Fruit fly (Drosophila melanogaster) S2 (cell line): Measurements from ENCODE around the gene HDAC4.

Experiments
- CG8478 ChIP-seq: fragments of >200 bp; optimal IDR thresholded peaks from 2 replicates; lab custom pipeline; 2018
- CTCF ChIP-seq, 2 experiments: fragments of >200 bp; optimal IDR thresholded peaks; 2 replicates each; lab custom pipeline; 2018

DNA sequence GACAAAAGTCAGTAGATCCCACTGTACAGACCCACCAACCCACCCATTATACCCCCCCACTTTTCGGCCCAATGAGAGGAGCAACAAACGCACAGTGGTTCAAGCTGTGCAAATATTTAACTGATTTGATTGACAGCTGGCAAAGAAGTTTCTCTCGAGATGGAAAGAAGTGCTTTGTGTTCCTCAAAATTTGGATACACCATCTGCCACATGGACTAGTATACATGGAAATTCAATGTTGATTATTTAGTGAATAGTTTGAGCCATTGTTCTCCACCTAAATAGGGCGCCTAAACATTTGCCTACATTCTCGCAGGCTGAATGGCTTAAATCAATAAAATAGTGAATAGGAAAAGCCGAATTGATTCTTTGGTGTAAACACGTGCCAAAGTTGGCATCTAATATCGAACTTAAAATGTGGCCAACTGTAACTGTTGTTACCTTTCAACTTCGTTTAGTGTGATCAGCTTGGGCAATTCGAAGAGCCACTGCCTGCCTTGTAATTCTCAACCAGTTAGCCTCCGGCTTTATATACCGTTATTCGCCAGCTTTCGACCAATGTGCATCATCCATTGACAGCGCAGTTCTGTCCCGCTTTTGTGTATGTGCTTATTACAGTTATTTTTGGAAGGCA is 4.1 kb downstream of the HDAC4 start:
- TF ChIP-seq CTCF (optimal IDR thresholded peaks at IDR 0.05; lab: Kevin White, UChicago) (no peak), CG8478 (lab: Kevin White, UChicago) (no peak)
